Fruit fly (Drosophila melanogaster) whole organism, embryonic: ENCODE data around the gene CG17650.
A peak's percentile ranks its signal among the peaks of the same experiment; 100 is the strongest.

ENCODE experiments used
- B-H1 ChIP-seq: fragments of 200-800 bp; sonication (Bioruptor generic); IDR thresholded peaks from 3 replicates; pipeline ENCODE4 v1.3.6; 2022; ENCODE audit warnings: missing biosample characterization, missing genetic modification characterization
- CG12155 ChIP-seq: fragments of 200-800 bp; sonication (Bioruptor generic); optimal IDR thresholded peaks from 3 replicates; lab custom pipeline; 2016; ENCODE audit warnings: missing biosample characterization, missing genetic modification characterization
- CG13296 ChIP-seq: fragments of 200-800 bp; sonication (Bioruptor generic); optimal IDR thresholded peaks from 3 replicates; lab custom pipeline; 2018; ENCODE audit warnings: missing biosample characterization, mild to moderate bottlenecking, missing genetic modification characterization
- CG15073 ChIP-seq: fragments of 200-800 bp; sonication (Bioruptor generic); optimal IDR thresholded peaks from 2 replicates; lab custom pipeline; 2016; ENCODE audit warnings: missing biosample characterization, missing genetic modification characterization
- CG15601 ChIP-seq: fragments of 200-800 bp; sonication (Bioruptor generic); optimal IDR thresholded peaks from 3 replicates; lab custom pipeline; 2019; ENCODE audit warnings: missing biosample characterization, mild to moderate bottlenecking, missing genetic modification characterization, moderate library complexity
- CG15696 ChIP-seq: fragments of 200-800 bp; sonication (Bioruptor generic); optimal IDR thresholded peaks from 2 replicates; lab custom pipeline; 2019; ENCODE audit warnings: missing biosample characterization, mild to moderate bottlenecking, missing genetic modification characterization, moderate library complexity
- CG1647 ChIP-seq: fragments of 200-800 bp; sonication (Bioruptor generic); optimal IDR thresholded peaks from 3 replicates; lab custom pipeline; 2016; ENCODE audit warnings: missing biosample characterization, missing genetic modification characterization
- CG16779 ChIP-seq: fragments of 200-800 bp; sonication (Bioruptor generic); IDR thresholded peaks from 2 replicates; pipeline ENCODE4 v1.3.6; 2022; ENCODE audit warnings: missing biosample characterization, missing genetic modification characterization
- CG17359 ChIP-seq: fragments of 200-800 bp; sonication (Bioruptor generic); optimal IDR thresholded peaks from 3 replicates; lab custom pipeline; 2018; ENCODE audit warnings: missing biosample characterization, mild to moderate bottlenecking, missing genetic modification characterization, moderate library complexity
- CG17361 ChIP-seq: fragments of 200-800 bp; sonication (Bioruptor generic); IDR thresholded peaks from 3 replicates; pipeline ENCODE4 v1.3.6; 2022; ENCODE audit warnings: missing biosample characterization, missing genetic modification characterization
- CG18262 ChIP-seq: fragments of 200-800 bp; optimal IDR thresholded peaks from 3 replicates; lab custom pipeline; 2019; ENCODE audit warnings: missing biosample characterization, mild to moderate bottlenecking, missing genetic modification characterization, moderate library complexity
- CG34376 ChIP-seq: fragments of 200-800 bp; sonication (Bioruptor generic); optimal IDR thresholded peaks from 2 replicates; lab custom pipeline; 2018; ENCODE audit warnings: missing biosample characterization, mild to moderate bottlenecking, missing genetic modification characterization
- CG4424 ChIP-seq: fragments of 200-800 bp; sonication (Bioruptor generic); optimal IDR thresholded peaks from 3 replicates; lab custom pipeline; 2016; ENCODE audit warnings: missing biosample characterization, missing genetic modification characterization
- CG5245 ChIP-seq: fragments of 200-800 bp; sonication (Bioruptor generic); optimal IDR thresholded peaks from 3 replicates; lab custom pipeline; 2016; ENCODE audit warnings: missing biosample characterization, missing genetic modification characterization
- CG9727 ChIP-seq: fragments of 200-800 bp; sonication (Bioruptor generic); optimal IDR thresholded peaks from 3 replicates; lab custom pipeline; 2017; ENCODE audit warnings: missing biosample characterization, mild to moderate bottlenecking, missing genetic modification characterization
- Dip3 ChIP-seq: fragments of 200-800 bp; sonication (Bioruptor generic); optimal IDR thresholded peaks from 3 replicates; lab custom pipeline; 2016; ENCODE audit warnings: missing biosample characterization, missing genetic modification characterization
- E2f1 ChIP-seq: fragments of 200-800 bp; sonication (Bioruptor generic); IDR thresholded peaks from 2 replicates; pipeline ENCODE4 v1.3.6; 2022; ENCODE audit warnings: missing biosample characterization, missing genetic modification characterization
- Fer1 ChIP-seq: fragments of 200-800 bp; sonication (Bioruptor generic); optimal IDR thresholded peaks from 2 replicates; lab custom pipeline; 2017; ENCODE audit warnings: missing biosample characterization, mild to moderate bottlenecking, missing genetic modification characterization
- HLH3B ChIP-seq: fragments of 200-800 bp; sonication (Bioruptor generic); IDR thresholded peaks from 2 replicates; pipeline ENCODE4 v1.3.6; 2022; ENCODE audit warnings: missing biosample characterization, missing genetic modification characterization
- HLH4C ChIP-seq: fragments of 200-800 bp; sonication (Bioruptor generic); IDR thresholded peaks from 3 replicates; pipeline ENCODE4 v1.3.6; 2022; ENCODE audit warnings: missing biosample characterization, missing genetic modification characterization; ENCODE audit not compliant: partially characterized antibody
- HLHmδ ChIP-seq: fragments of 200-800 bp; sonication (Bioruptor generic); optimal IDR thresholded peaks from 2 replicates; lab custom pipeline; 2018; ENCODE audit warnings: missing biosample characterization, mild to moderate bottlenecking, missing genetic modification characterization, moderate library complexity
- HmgZ ChIP-seq: fragments of 200-800 bp; sonication (Bioruptor generic); optimal IDR thresholded peaks from 2 replicates; lab custom pipeline; 2018; ENCODE audit warnings: missing biosample characterization, mild to moderate bottlenecking, missing genetic modification characterization
- Lim3 ChIP-seq: fragments of 200-800 bp; sonication (Bioruptor generic); IDR thresholded peaks from 2 replicates; pipeline ENCODE4 v1.3.6; 2022; ENCODE audit warnings: missing biosample characterization, missing genetic modification characterization
- Mad ChIP-seq: fragments of 200-800 bp; sonication (Bioruptor generic); optimal IDR thresholded peaks from 2 replicates; lab custom pipeline; 2016; ENCODE audit warnings: missing biosample characterization, missing genetic modification characterization
- Max ChIP-seq: fragments of 200-800 bp; sonication (Bioruptor generic); optimal IDR thresholded peaks from 2 replicates; lab custom pipeline; 2016; ENCODE audit warnings: missing biosample characterization, mild to moderate bottlenecking, missing genetic modification characterization
- Mrtf ChIP-seq: fragments of 200-800 bp; sonication (Bioruptor generic); IDR thresholded peaks from 3 replicates; pipeline ENCODE4 v1.3.6; 2022; ENCODE audit warnings: missing biosample characterization, missing genetic modification characterization
- Oaz ChIP-seq: fragments of 200-800 bp; sonication (Bioruptor generic); IDR thresholded peaks from 2 replicates; pipeline ENCODE4 v1.3.6; 2022; ENCODE audit warnings: missing biosample characterization, missing genetic modification characterization
- Pdp1 ChIP-seq, 2 experiments: fragments of 200-800 bp; sonication (Bioruptor generic); optimal IDR thresholded peaks; 3 replicates each; lab custom pipeline; 2016; ENCODE audit warnings: missing biosample characterization in 2 of 2, missing genetic modification characterization in 2 of 2, mild to moderate bottlenecking in 1 of 2, moderate library complexity in 1 of 2
- Rx ChIP-seq: fragments of 200-800 bp; sonication (Bioruptor generic); IDR thresholded peaks from 2 replicates; pipeline ENCODE4 v1.3.6; 2022; ENCODE audit warnings: missing biosample characterization, missing genetic modification characterization
- Stat92E ChIP-seq, 3 experiments: fragments of >200 bp in 2 of 3; fragments of 200-800 bp in 1 of 3; sonication (Bioruptor generic) in 1 of 3; optimal IDR thresholded peaks; 2 replicates each; lab custom pipeline; 2017 to 2019; ENCODE audit warnings: missing biosample characterization in 3 of 3, missing genetic modification characterization in 3 of 3, mild to moderate bottlenecking in 1 of 3, moderate library complexity in 1 of 3
- al ChIP-seq: fragments of 200-800 bp; sonication (Bioruptor generic); IDR thresholded peaks from 2 replicates; pipeline ENCODE4 v1.3.6; 2022; ENCODE audit warnings: missing biosample characterization, missing genetic modification characterization
- ash1 ChIP-seq: fragments of 200-800 bp; sonication (Bioruptor generic); optimal IDR thresholded peaks from 2 replicates; lab custom pipeline; 2018; ENCODE audit warnings: missing biosample characterization, mild to moderate bottlenecking, missing genetic modification characterization
- br ChIP-seq: fragments of >200 bp; optimal IDR thresholded peaks from 2 replicates; lab custom pipeline; 2017
- croc ChIP-seq: fragments of 200-800 bp; sonication (Bioruptor generic); conservative IDR thresholded peaks from 3 replicates; pipeline ENCODE4 v1.3.6; 2022; ENCODE audit warnings: missing biosample characterization, missing genetic modification characterization
- crol ChIP-seq: fragments of 200-800 bp; sonication (Bioruptor generic); IDR thresholded peaks from 2 replicates; pipeline ENCODE4 v1.3.6; 2022; ENCODE audit warnings: missing biosample characterization, missing genetic modification characterization
- ewg ChIP-seq: fragments of 200-800 bp; sonication (Bioruptor generic); optimal IDR thresholded peaks from 3 replicates; lab custom pipeline; 2017; ENCODE audit warnings: mild to moderate bottlenecking, missing biosample characterization, missing genetic modification reagents, missing genetic modification characterization
- gcm2 ChIP-seq: fragments of 200-800 bp; sonication (Bioruptor generic); optimal IDR thresholded peaks from 2 replicates; lab custom pipeline; 2016; ENCODE audit warnings: missing biosample characterization, missing genetic modification characterization
- grau ChIP-seq: fragments of 200-800 bp; optimal IDR thresholded peaks from 3 replicates; lab custom pipeline; 2019; ENCODE audit warnings: missing biosample characterization, mild to moderate bottlenecking, missing genetic modification characterization, moderate library complexity
- gro ChIP-seq: fragments of 200-800 bp; sonication (Bioruptor generic); optimal IDR thresholded peaks from 2 replicates; lab custom pipeline; 2016; ENCODE audit warnings: missing biosample characterization, missing genetic modification characterization
- hb ChIP-seq: fragments of 200-800 bp; sonication (Bioruptor generic); IDR thresholded peaks from 3 replicates; pipeline ENCODE4 v1.3.6; 2022; ENCODE audit warnings: missing biosample characterization, missing genetic modification characterization; ENCODE audit not compliant: partially characterized antibody
- hkb ChIP-seq, 2 experiments: fragments of 200-800 bp in 1 of 2; fragments of >200 bp in 1 of 2; sonication (Bioruptor generic) in 1 of 2; IDR thresholded peaks in 1 of 2; optimal IDR thresholded peaks in 1 of 2; 2 replicates each; pipeline versions ENCODE4 v1.3.6 to Lab custom; 2017 to 2022; ENCODE audit warnings: missing biosample characterization in 1 of 2, missing genetic modification characterization in 1 of 2
- mld ChIP-seq: fragments of 200-800 bp; sonication (Bioruptor generic); IDR thresholded peaks from 3 replicates; pipeline ENCODE4 v1.3.6; 2022; ENCODE audit warnings: missing biosample characterization, missing genetic modification characterization; ENCODE audit not compliant: partially characterized antibody
- pan ChIP-seq, 4 experiments: fragments of >200 bp in 3 of 4; fragments of 200-800 bp in 1 of 4; sonication (Bioruptor generic) in 1 of 4; optimal IDR thresholded peaks in 3 of 4; IDR thresholded peaks in 1 of 4; 2 replicates each; pipeline versions ENCODE4 v1.3.6 to Lab custom; 2017 to 2022; ENCODE audit warnings: missing biosample characterization in 2 of 4, missing genetic modification characterization in 2 of 4, mixed read lengths in 1 of 4
- pum ChIP-seq: fragments of 200-800 bp; sonication (Bioruptor generic); optimal IDR thresholded peaks from 2 replicates; lab custom pipeline; 2016; ENCODE audit warnings: missing biosample characterization, missing genetic modification characterization
- repo ChIP-seq: fragments of 200-800 bp; sonication (Bioruptor generic); optimal IDR thresholded peaks from 2 replicates; lab custom pipeline; 2016; ENCODE audit warnings: missing biosample characterization, missing genetic modification characterization
- ssp ChIP-seq: fragments of 200-800 bp; sonication (Bioruptor generic); IDR thresholded peaks from 2 replicates; pipeline ENCODE4 v1.3.6; 2022; ENCODE audit warnings: missing biosample characterization, missing genetic modification characterization
- unpg ChIP-seq: fragments of 200-800 bp; sonication (Bioruptor generic); optimal IDR thresholded peaks from 3 replicates; lab custom pipeline; 2018; ENCODE audit warnings: missing biosample characterization, mild to moderate bottlenecking, missing genetic modification characterization, moderate library complexity
- usp ChIP-seq: fragments of >200 bp; optimal IDR thresholded peaks from 2 replicates; lab custom pipeline; 2017; ENCODE audit warnings: missing biosample characterization, missing genetic modification characterization
- wdn ChIP-seq: fragments of 200-800 bp; sonication (Bioruptor generic); IDR thresholded peaks from 2 replicates; pipeline ENCODE4 v1.3.6; 2022; ENCODE audit warnings: missing biosample characterization, missing genetic modification characterization
- z ChIP-seq: fragments of 200-800 bp; sonication (Bioruptor generic); IDR thresholded peaks from 3 replicates; pipeline ENCODE4 v1.3.6; 2022; ENCODE audit warnings: missing biosample characterization, missing genetic modification characterization
- zfh2 ChIP-seq: fragments of 200-800 bp; sonication (Bioruptor generic); optimal IDR thresholded peaks from 2 replicates; lab custom pipeline; 2016; ENCODE audit warnings: missing biosample characterization, missing genetic modification characterization

CG17650 gene

dm6 chr2L:1751953-1752352 is 6.9 kb downstream of the CG17650 start, which contains the start of the genes CG17712 and CG17648 (continued):
- TF ChIP-seq CG13296 (GFP tag; lab: Kevin White, UChicago) (no peak), CG15601 (no peak), repo (GFP tag; lab: Kevin White, UChicago) (no peak), usp (no peak), CG9727 (GFP tag; lab: Kevin White, UChicago) (no peak), ssp (GFP tag; lab: Robert Waterston, UW) (no peak), croc (GFP tag; lab: Robert Waterston, UW) (no peak), CG12155 (no peak), Mrtf (no peak), CG1647 (GFP tag; lab: Kevin White, UChicago) (no peak), hb (GFP tag; lab: Robert Waterston, UW) (0 out of 3 replicates have a peak, but pooled peaks have one; percentile 26), CG15073 (GFP tag; lab: Kevin White, UChicago) (no peak), CG18262 (tag; lab: Kevin White, UChicago) (no peak), br (lab: Kevin White, UChicago) (no peak), gro (GFP tag; lab: Kevin White, UChicago) (no peak), Stat92E (GFP tag; optimal IDR thresholded peaks at IDR 0.05; lab: Kevin White, UChicago) (no peak), unpg (GFP tag; lab: Kevin White, UChicago) (no peak), grau (no peak), HmgZ (tag; lab: Kevin White, UChicago) (no peak), CG5245 (no peak), E2f1 (GFP tag; lab: Robert Waterston, UW) (no peak), CG17359 (tag; lab: Kevin White, UChicago) (no peak), pum (GFP tag; lab: Kevin White, UChicago) (no peak), B-H1 (no peak), HLH4C (GFP tag; lab: Robert Waterston, UW) (peak; percentile 74), CG17361 (GFP tag; lab: Robert Waterston, UW) (no peak), pan (optimal IDR thresholded peaks at IDR 0.05; lab: Kevin White, UChicago) (no peak), pan (GFP tag; optimal IDR thresholded peaks at IDR 0.05 in 1 of 2, IDR thresholded peaks at IDR 0.05 in 1 of 2) (no peak), crol (no peak), Pdp1 (GFP tag; optimal IDR thresholded peaks at IDR 0.05; lab: Kevin White, UChicago) (no peak), CG4424 (GFP tag; lab: Kevin White, UChicago) (no peak), ash1 (no peak), z (no peak), wdn (GFP tag; lab: Robert Waterston, UW) (no peak), mld (GFP tag; lab: Robert Waterston, UW) (peak; percentile 60; the same call in 1 of the 3 replicates), Oaz (GFP tag; lab: Robert Waterston, UW) (no peak), HLHmδ (GFP tag; lab: Kevin White, UChicago) (no peak), Dip3 (GFP tag; lab: Kevin White, UChicago) (no peak), Max (GFP tag; lab: Kevin White, UChicago) (no peak), zfh2 (GFP tag; lab: Kevin White, UChicago) (no peak), CG15696 (no peak), gcm2 (no peak), al (0 out of 2 replicates have a peak, but pooled peaks have one; percentile 19), Rx (GFP tag; lab: Robert Waterston, UW) (no peak), CG34376 (GFP tag; lab: Kevin White, UChicago) (no peak), CG16779 (no peak), HLH3B (GFP tag; lab: Robert Waterston, UW) (no peak), Lim3 (GFP tag; lab: Robert Waterston, UW) (no peak), Mad (GFP tag; lab: Kevin White, UChicago) (no peak), ewg (GFP tag; lab: Kevin White, UChicago) (no peak), hkb (optimal IDR thresholded peaks at IDR 0.05; lab: Kevin White, UChicago) (no peak), hkb (GFP tag; IDR thresholded peaks at IDR 0.05; lab: Robert Waterston, UW) (no peak), Fer1 (GFP tag; lab: Kevin White, UChicago) (no peak)
